Fruit fly (Drosophila melanogaster) whole organism, embryonic: ENCODE results near the gene dre4.

ENCODE experiments used
- Bgb ChIP-seq: fragments of 200-800 bp; sonication (Bioruptor generic); IDR thresholded peaks from 2 replicates; pipeline ENCODE4 v1.3.6; 2022; ENCODE audit warnings: missing biosample characterization, missing genetic modification characterization; ENCODE audit not compliant: partially characterized antibody
- CG10274 ChIP-seq: fragments of 200-800 bp; sonication (Bioruptor generic); optimal IDR thresholded peaks from 3 replicates; lab custom pipeline; 2017; ENCODE audit warnings: missing biosample characterization, mild to moderate bottlenecking, missing genetic modification characterization
- Side ChIP-seq: fragments of 200-800 bp; sonication (Bioruptor generic); optimal IDR thresholded peaks from 2 replicates; lab custom pipeline; 2016; ENCODE audit warnings: missing biosample characterization, missing genetic modification characterization
- Trl ChIP-seq, 3 experiments: fragments of >200 bp in 2 of 3; fragments of 200-800 bp in 1 of 3; sonication (Bioruptor generic) in 1 of 3; optimal IDR thresholded peaks; 2 replicates in 1 of 3; 3 replicates in 2 of 3; lab custom pipeline; 2016 to 2017; ENCODE audit warnings: missing biosample characterization in 1 of 3, missing genetic modification characterization in 1 of 3
- dmrt99B ChIP-seq: fragments of 200-800 bp; sonication (Bioruptor generic); optimal IDR thresholded peaks from 2 replicates; lab custom pipeline; 2018; ENCODE audit warnings: missing biosample characterization, mild to moderate bottlenecking, missing genetic modification characterization, moderate library complexity

DNA sequence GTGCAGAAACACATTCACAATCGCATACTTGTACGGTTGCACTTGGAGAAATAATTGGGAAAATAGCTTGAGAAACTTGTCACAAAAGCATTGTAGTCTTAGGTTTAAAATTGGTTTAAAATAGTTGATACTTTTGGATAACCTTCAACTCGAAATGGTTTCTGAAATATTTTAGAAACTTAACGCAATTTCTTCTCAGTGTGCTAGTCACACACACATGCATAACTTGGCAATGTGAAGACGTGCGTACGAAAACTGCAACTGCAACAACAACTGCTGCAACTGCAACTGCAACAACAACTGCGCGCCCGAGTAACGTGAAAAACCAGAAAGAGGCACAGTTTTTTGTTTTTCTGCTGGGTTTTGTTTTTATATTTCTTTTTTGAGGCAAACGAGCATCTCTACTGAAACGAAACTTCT, 10.0 kb upstream of the dre4 start:
- TF ChIP-seq Bgb (GFP tag; lab: Robert Waterston, UW) (no peak), Trl (optimal IDR thresholded peaks at IDR 0.05; lab: Kevin White, UChicago) (no peak), Trl (GFP tag; optimal IDR thresholded peaks at IDR 0.05; lab: Kevin White, UChicago) (peak; percentile 86), dmrt99B (tag; lab: Kevin White, UChicago) (peak; percentile 91), Side (peak; percentile 73), CG10274 (GFP tag; lab: Kevin White, UChicago) (peak; percentile 50)
